Fruit fly (Drosophila melanogaster): Measurements from ENCODE around the gene Samuel.

The Samuel gene

DNA sequence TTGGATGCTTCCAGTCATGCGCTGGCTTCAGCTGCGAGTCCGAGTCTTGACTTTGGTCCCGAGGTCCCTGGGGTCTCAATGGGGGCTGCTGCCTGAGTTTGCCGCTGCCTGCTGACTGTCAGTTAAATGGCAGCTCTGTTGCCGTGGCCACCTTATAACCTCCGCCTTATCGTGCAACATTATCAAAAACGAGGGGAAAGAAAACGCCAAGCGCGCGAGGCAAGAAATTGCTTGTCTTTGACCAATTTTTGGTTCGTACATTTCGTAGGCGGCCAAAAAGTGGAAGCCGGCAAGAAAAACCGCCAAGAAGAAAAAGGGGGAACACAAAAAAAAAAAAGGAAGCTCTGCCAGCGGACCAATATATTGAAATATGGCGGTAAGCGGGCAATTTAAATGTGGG, 42.9 kb downstream of the Samuel start:
- no peak for TF ChIP-seq sob (GFP tag; IDR thresholded peaks at IDR 0.05)
- TF ChIP-seq sens (GFP tag) = no peak
- no peak for TF ChIP-seq CG7556 (GFP tag; optimal IDR thresholded peaks at IDR 0.05)
- TF ChIP-seq Dad (GFP tag; optimal IDR thresholded peaks at IDR 0.05) = no peak
- no peak for TF ChIP-seq CG14441 (GFP tag; IDR thresholded peaks at IDR 0.05)
- no peak for TF ChIP-seq ham (GFP tag; IDR thresholded peaks at IDR 0.05)

- TF ChIP-seq sens (GFP tag) (peak; percentile 60), prd (optimal IDR thresholded peaks at IDR 0.05) (no peak), prd (GFP tag; IDR thresholded peaks at IDR 0.05) (peak; percentile 21; the same call in 1 of the 3 replicates), Med (GFP tag) (peak; percentile 39), tin (GFP tag; optimal IDR thresholded peaks at IDR 0.05) (no peak)
Measured at dm6 chr2L:11022804-11023203, 44.0 kb downstream of the Samuel start.

DNA sequence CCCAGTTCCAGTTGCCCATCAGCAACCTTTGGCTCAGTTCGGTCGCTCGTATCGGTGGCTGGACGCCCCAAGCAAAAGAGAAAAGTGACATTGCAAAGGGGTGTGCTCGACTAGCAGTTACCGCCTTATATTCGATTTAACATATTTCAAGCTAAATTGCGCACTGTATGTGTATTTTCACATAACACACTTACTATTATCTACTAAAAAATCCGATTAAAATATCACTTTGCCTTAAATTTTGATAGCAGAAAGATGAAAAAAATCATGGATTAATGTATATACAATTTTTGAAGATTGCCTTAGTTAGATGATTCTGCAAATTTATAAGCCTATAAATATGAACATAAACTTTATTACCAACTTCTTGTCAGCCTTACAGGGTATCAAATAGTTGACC, 45.2 kb downstream of the Samuel start:
- TF ChIP-seq fd96Cb (tag; optimal IDR thresholded peaks at IDR 0.05) = no peak
- peak; percentile 61 for TF ChIP-seq D19B (GFP tag; optimal IDR thresholded peaks at IDR 0.05)
- no peak for TF ChIP-seq Ravus (GFP tag; IDR thresholded peaks at IDR 0.05)
- TF ChIP-seq Ets65A (GFP tag) = peak; percentile 11

DNA sequence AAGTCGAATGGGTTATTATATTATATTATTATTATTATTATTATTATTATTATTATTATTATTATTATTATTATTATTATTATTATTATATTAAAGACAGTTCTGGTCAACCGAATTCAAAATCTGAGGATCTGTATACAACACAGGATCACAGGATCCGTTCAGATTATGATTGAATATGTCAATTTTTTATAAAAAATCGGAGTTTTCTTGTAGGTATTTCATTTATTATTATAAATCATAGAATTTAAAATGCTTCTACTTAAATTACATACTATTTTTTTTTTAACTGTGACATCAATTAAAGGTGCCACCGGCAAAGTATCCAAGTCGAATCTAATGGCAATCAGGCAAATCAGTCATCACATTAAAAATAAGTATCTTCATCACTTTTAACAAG, 50.1 kb downstream of the Samuel start, which contains the start of gene CG14913:
TSS of gene CG14913 (plus strand) at position 301 of the 400 bp plus-strand sequence.
- TF ChIP-seq lbe (GFP tag; optimal IDR thresholded peaks at IDR 0.05) (no peak), Hr39 (optimal IDR thresholded peaks at IDR 0.05) (no peak), CG2202 (tag; optimal IDR thresholded peaks at IDR 0.05) (no peak), pb (GFP tag; optimal IDR thresholded peaks at IDR 0.05) (no peak), CG10462 (GFP tag; optimal IDR thresholded peaks at IDR 0.05) (no peak), ttk (GFP tag; IDR thresholded peaks at IDR 0.05) (no peak), gro (GFP tag; optimal IDR thresholded peaks at IDR 0.05) (no peak), CG8478 (optimal IDR thresholded peaks at IDR 0.05) (no peak), maf-S (GFP tag; optimal IDR thresholded peaks at IDR 0.05) (no peak), emc (GFP tag; optimal IDR thresholded peaks at IDR 0.05) (no peak), insv (GFP tag; optimal IDR thresholded peaks at IDR 0.05) (no peak), kay (GFP tag; optimal IDR thresholded peaks at IDR 0.05) (no peak), Sry-β (GFP tag; optimal IDR thresholded peaks at IDR 0.05) (no peak), CG10431 (GFP tag; optimal IDR thresholded peaks at IDR 0.05) (no peak), cato (GFP tag; optimal IDR thresholded peaks at IDR 0.05; ENCODE audit: borderline replicate concordance) (no peak), NFAT (GFP tag; IDR thresholded peaks at IDR 0.05) (no peak)

dm6 chr2L:11015320-11015719, 51.5 kb downstream of the Samuel start, which contains the start of gene Acp32CD:
Gene Acp32CD (plus strand): TSS chr2L:11015620.
- TF ChIP-seq rib (GFP tag; IDR thresholded peaks at IDR 0.05) (no peak), Hr3 (GFP tag; optimal IDR thresholded peaks at IDR 0.05) (no peak), dysf (GFP tag; IDR thresholded peaks at IDR 0.05) (no peak), CG8924 (tag; optimal IDR thresholded peaks at IDR 0.05) (no peak), Ets65A (GFP tag) (peak; percentile 35), CG3163 (GFP tag; optimal IDR thresholded peaks at IDR 0.05) (no peak), sens (GFP tag) (peak; percentile 34)

DNA sequence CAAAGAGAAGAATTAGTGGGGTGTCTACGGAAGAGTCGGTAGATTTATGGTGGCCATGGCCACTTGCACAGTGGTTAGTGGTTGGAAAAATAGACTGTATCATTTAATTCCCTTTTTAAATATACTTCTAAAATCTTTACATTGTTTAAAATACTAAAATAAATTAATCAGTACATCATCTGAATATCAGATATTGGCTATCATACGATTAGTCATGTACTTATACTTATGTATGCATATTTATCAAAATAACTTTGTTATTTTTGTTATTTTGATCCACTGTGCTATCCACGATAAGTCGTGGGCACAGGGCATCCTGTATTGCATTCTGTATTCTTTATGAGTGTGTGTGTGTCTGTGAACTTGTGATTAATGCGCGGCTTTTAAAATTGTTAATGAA, 52.1 kb downstream of the Samuel start:
- TF ChIP-seq lola (GFP tag; optimal IDR thresholded peaks at IDR 0.05) = peak in 1 of 3 experiments; percentile 17
- TF ChIP-seq CG7271 (tag; optimal IDR thresholded peaks at IDR 0.05) = no peak
- no peak for TF ChIP-seq sens-2 (GFP tag; IDR thresholded peaks at IDR 0.05)
- no peak for TF ChIP-seq yki (optimal IDR thresholded peaks at IDR 0.05)
- no peak for TF ChIP-seq BEAF-32 (GFP tag; optimal IDR thresholded peaks at IDR 0.05)
- TF ChIP-seq tin (GFP tag; optimal IDR thresholded peaks at IDR 0.05) = no peak
- TF ChIP-seq CG17186 (GFP tag; optimal IDR thresholded peaks at IDR 0.05) = no peak
- TF ChIP-seq CG9797 (GFP tag; optimal IDR thresholded peaks at IDR 0.05) = no peak
- TF ChIP-seq nerfin-1 (tag; optimal IDR thresholded peaks at IDR 0.05) = no peak
- peak; percentile 53 for TF ChIP-seq CG6254 (GFP tag; optimal IDR thresholded peaks at IDR 0.05)
- no peak for TF ChIP-seq pum (GFP tag; optimal IDR thresholded peaks at IDR 0.05)
- TF ChIP-seq grau (tag; optimal IDR thresholded peaks at IDR 0.05) = no peak
- peak; percentile 28 for TF ChIP-seq gem (tag; optimal IDR thresholded peaks at IDR 0.05)

Data from whole organism, embryonic.